Worm (Caenorhabditis elegans): ENCODE measurements around the gene Y46D2A.1.

DNA sequence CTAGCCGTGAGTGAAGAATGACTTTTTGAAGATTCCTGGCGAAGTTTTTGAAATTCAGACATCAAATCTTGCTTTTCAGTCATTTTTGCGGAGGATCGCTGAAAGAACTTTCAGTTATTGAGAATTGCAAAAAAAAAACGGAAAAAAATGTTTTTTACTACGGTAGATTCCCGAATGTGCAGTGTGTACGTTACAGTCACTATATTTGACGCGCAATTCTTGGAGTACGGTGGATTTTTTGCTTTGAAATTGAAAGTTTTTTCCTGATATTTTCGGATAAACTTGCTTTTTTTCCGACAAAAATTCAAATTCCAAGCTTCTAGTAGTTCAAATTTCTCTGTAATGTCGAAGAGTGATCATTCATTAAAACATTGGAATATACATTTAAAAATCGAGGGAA is 19.6 kb downstream of the Y46D2A.1 start, which contains the start of gene F14D2.11:
- TF ChIP-seq R02D3.7 (tag; optimal IDR thresholded peaks at IDR 0.05) = no peak
- TF ChIP-seq aly-2 (tag; optimal IDR thresholded peaks at IDR 0.05) = no peak
- no peak for TF ChIP-seq elt-3 (tag; optimal IDR thresholded peaks at IDR 0.05)
- TF ChIP-seq unc-55 (GFP tag; optimal IDR thresholded peaks at IDR 0.05) = no peak

Measured in whole organism, L2 larva.